Worm (Caenorhabditis elegans): ENCODE measurements around the gene tmem-184.

tmem-184 gene

ce11 chrX:14664028-14664427 is 42.6 kb downstream of the tmem-184 start, which contains the start of gene C26G2.2:
C26G2.2 (plus strand) TSS chrX:14664328.
- no peak for TF ChIP-seq ceh-100 (GFP tag; IDR thresholded peaks at IDR 0.05)
- no peak for TF ChIP-seq ceh-91 (GFP tag; IDR thresholded peaks at IDR 0.05)
- TF ChIP-seq zim-3 (tag; optimal IDR thresholded peaks at IDR 0.05) = no peak
- no peak for TF ChIP-seq dpl-1 (GFP tag; optimal IDR thresholded peaks at IDR 0.05)
- TF ChIP-seq ZK185.1 (tag; optimal IDR thresholded peaks at IDR 0.05; ENCODE audit: poor library complexity, severe bottlenecking) = no peak
- TF ChIP-seq sdz-38 (tag; optimal IDR thresholded peaks at IDR 0.05) = no peak
- no peak for TF ChIP-seq F55B11.4 (tag; optimal IDR thresholded peaks at IDR 0.05; ENCODE audit: borderline replicate concordance, insufficient read depth)
- TF ChIP-seq egrh-3 (GFP tag; IDR thresholded peaks at IDR 0.05) = no peak
- no peak for TF ChIP-seq F37B4.10 (GFP tag; IDR thresholded peaks at IDR 0.05)
- TF ChIP-seq Y53G8AR.9 (GFP tag; conservative IDR thresholded peaks at IDR 0.05) = no peak
- no peak for TF ChIP-seq rpc-1 (optimal IDR thresholded peaks at IDR 0.05)
- no peak for TF ChIP-seq rpc-1 (tag; optimal IDR thresholded peaks at IDR 0.05)
- no peak for TF ChIP-seq nfya-1 (tag; optimal IDR thresholded peaks at IDR 0.05; ENCODE audit: borderline replicate concordance, insufficient read depth)
- no peak for TF ChIP-seq lin-54 (GFP tag; optimal IDR thresholded peaks at IDR 0.05)
- no peak for TF ChIP-seq mxl-1 (tag; optimal IDR thresholded peaks at IDR 0.05)
- no peak for TF ChIP-seq lsy-27 (tag; optimal IDR thresholded peaks at IDR 0.05; ENCODE audit: borderline replicate concordance, insufficient read depth)
- TF ChIP-seq hrde-1 (tag; optimal IDR thresholded peaks at IDR 0.05; ENCODE audit: borderline replicate concordance) = no peak
- no peak for TF ChIP-seq nhr-120 (GFP tag; IDR thresholded peaks at IDR 0.05)
- TF ChIP-seq pbrm-1 (GFP tag; IDR thresholded peaks at IDR 0.05) = no peak

ce11 chrX:14662460-14662859 is 44.2 kb downstream of the tmem-184 start:
- TF ChIP-seq madf-8 (GFP tag; conservative IDR thresholded peaks at IDR 0.05) (no peak), gei-17 (GFP tag; optimal IDR thresholded peaks at IDR 0.05) (no peak), snpc-1.3 (tag; optimal IDR thresholded peaks at IDR 0.05; ENCODE audit: insufficient read depth) (no peak), F52B5.7 (tag; optimal IDR thresholded peaks at IDR 0.05) (no peak), B0035.1 (tag; optimal IDR thresholded peaks at IDR 0.05) (no peak), lsl-1 (GFP tag; optimal IDR thresholded peaks at IDR 0.05) (no peak), hrde-1 (tag; optimal IDR thresholded peaks at IDR 0.05; ENCODE audit: borderline replicate concordance) (no peak), ceh-91 (GFP tag; IDR thresholded peaks at IDR 0.05) (no peak)

ce11 chrX:14661918-14662317 is 44.7 kb downstream of the tmem-184 start:
- TF ChIP-seq nhr-179 (tag; optimal IDR thresholded peaks at IDR 0.05) (no peak), akir-1 (GFP tag; optimal IDR thresholded peaks at IDR 0.05) (no peak), F37B4.10 (GFP tag; IDR thresholded peaks at IDR 0.05) (0 out of 2 replicates have a peak, but pooled peaks have one; percentile 62), nhr-120 (GFP tag; IDR thresholded peaks at IDR 0.05) (no peak), snpc-4 (GFP tag; optimal IDR thresholded peaks at IDR 0.05) (no peak), snpc-4 (tag; optimal IDR thresholded peaks at IDR 0.05) (peak in 2 of 4 experiments; percentile 73 to 79), snpc-1.1 (tag; optimal IDR thresholded peaks at IDR 0.05; ENCODE audit: insufficient read depth) (peak; percentile 27), lag-1 (GFP tag; IDR thresholded peaks at IDR 0.05) (no peak), hsf-1 (GFP tag; IDR thresholded peaks at IDR 0.05) (no peak), gei-17 (GFP tag; optimal IDR thresholded peaks at IDR 0.05) (no peak), let-526 (GFP tag; IDR thresholded peaks at IDR 0.05) (no peak), ztf-28 (GFP tag; IDR thresholded peaks at IDR 0.05) (no peak)

- TF ChIP-seq F10E7.11 (tag; optimal IDR thresholded peaks at IDR 0.05) (no peak), efl-1 (GFP tag; optimal IDR thresholded peaks at IDR 0.05) (no peak), gei-17 (GFP tag; optimal IDR thresholded peaks at IDR 0.05) (no peak), ceh-100 (GFP tag; IDR thresholded peaks at IDR 0.05) (no peak), cebp-2 (GFP tag; IDR thresholded peaks at IDR 0.05) (0 out of 2 replicates have a peak, but pooled peaks have one; percentile 14), somi-1 (GFP tag; optimal IDR thresholded peaks at IDR 0.05) (no peak), ama-1 (optimal IDR thresholded peaks at IDR 0.05) (no peak), ama-1 (GFP tag; optimal IDR thresholded peaks at IDR 0.05) (no peak), egrh-3 (GFP tag; IDR thresholded peaks at IDR 0.05) (no peak)
Observed at ce11 chrX:14659454-14659853, 47.2 kb downstream of the tmem-184 start.

All from whole organism, young adult.